Fruit fly (Drosophila melanogaster) whole organism: ENCODE data around the gene CG7564.

Experiments used
- CG8478 ChIP-seq: fragments of >200 bp; optimal IDR thresholded peaks from 2 replicates; lab custom pipeline; 2018; ENCODE audit warnings: inconsistent platforms
- EcR ChIP-seq, 2 experiments: fragments of >200 bp; optimal IDR thresholded peaks; 2 replicates each; lab custom pipeline; 2017; ENCODE audit warnings: missing biosample characterization in 2 of 2, missing genetic modification characterization in 2 of 2, missing genetic modification reagents in 2 of 2
- psq ChIP-seq: fragments of >200 bp; optimal IDR thresholded peaks from 2 replicates; lab custom pipeline; 2017
- usp ChIP-seq: fragments of >200 bp; optimal IDR thresholded peaks from 2 replicates; lab custom pipeline; 2017; ENCODE audit warnings: missing biosample characterization, missing genetic modification characterization, mixed read lengths

DNA sequence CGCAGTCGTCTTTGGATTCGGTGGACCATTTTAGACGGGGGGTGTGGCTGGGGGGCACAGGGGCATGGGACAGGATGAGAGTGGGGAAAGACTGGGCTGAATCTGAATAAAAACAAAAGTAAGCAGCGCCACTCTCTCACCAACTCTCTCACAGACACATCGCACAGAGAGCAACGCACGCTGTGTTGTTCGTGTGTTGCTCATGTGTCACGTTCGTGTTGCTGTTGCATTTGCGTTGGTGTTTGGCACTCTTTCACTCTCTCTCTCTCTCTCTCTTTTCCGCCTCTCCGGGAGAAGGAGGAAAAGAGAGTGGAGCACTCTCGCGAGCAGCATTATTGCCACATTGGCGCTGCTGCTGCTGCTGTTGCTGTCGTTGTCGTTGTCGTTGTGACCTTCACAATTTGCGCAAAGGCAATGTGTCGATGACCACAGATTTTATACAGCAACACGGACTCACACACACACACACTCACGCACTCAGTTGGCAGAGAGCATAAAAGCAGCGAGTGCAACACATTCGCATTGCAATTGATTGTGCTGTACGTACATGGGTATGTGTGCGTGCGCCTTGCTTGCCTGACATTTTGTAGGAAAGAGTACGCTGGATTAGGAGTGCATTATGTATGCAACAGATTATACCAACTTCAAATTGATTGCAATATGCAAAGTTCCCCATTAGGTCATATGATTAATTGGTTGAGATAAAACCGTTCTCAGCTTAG is 49.6 kb downstream of the CG7564 start:
- no peak for TF ChIP-seq psq
- no peak for TF ChIP-seq usp (GFP tag; lab: Kevin White, UChicago)
- TF ChIP-seq EcR (GFP tag; optimal IDR thresholded peaks at IDR 0.05; lab: Kevin White, UChicago): no peak
- TF ChIP-seq CG8478 (lab: Kevin White, UChicago): no peak
